Worm (Caenorhabditis elegans) whole organism, L4 larva: ENCODE data around the gene Y67D8C.9.

Experiments
- T20F7.1 ChIP-seq: fragments of 200-800 bp; sonication (Bioruptor generic); optimal IDR thresholded peaks from 2 replicates; lab custom pipeline; 2018; ENCODE audit warnings: mild to moderate bottlenecking, missing genetic modification characterization, missing compliant biosample characterization
- Y75B8A.6 ChIP-seq: fragments of 200-800 bp; sonication (Bioruptor generic); IDR thresholded peaks from 2 replicates; pipeline ENCODE4 v1.3.6; 2022; ENCODE audit warnings: missing genetic modification reagents, missing genetic modification characterization, missing compliant biosample characterization
- lin-15B ChIP-seq: fragments of 150-350 bp; sonication (generic microtip); optimal IDR thresholded peaks from 3 replicates; lab custom pipeline; 2014; ENCODE audit warnings: missing biosample characterization, missing genetic modification characterization
- madf-9 ChIP-seq: fragments of 200-800 bp; sonication (Bioruptor generic); conservative IDR thresholded peaks from 2 replicates; pipeline ENCODE4 v1.3.6; 2022; ENCODE audit warnings: missing genetic modification reagents, missing genetic modification characterization, missing compliant biosample characterization
- mep-1 ChIP-seq: fragments of 150-350 bp; sonication (generic microtip); optimal IDR thresholded peaks from 3 replicates; lab custom pipeline; 2014; ENCODE audit warnings: missing biosample characterization, missing genetic modification characterization
- nhr-10 ChIP-seq: fragments of 150-350 bp; optimal IDR thresholded peaks from 2 replicates; lab custom pipeline; 2014; ENCODE audit warnings: missing biosample characterization, missing genetic modification characterization
- nhr-76 ChIP-seq: fragments of 150-350 bp; optimal IDR thresholded peaks from 2 replicates; lab custom pipeline; 2014; ENCODE audit warnings: missing biosample characterization, missing genetic modification characterization
- nhr-77 ChIP-seq: fragments of 150-350 bp; optimal IDR thresholded peaks from 2 replicates; lab custom pipeline; 2014; ENCODE audit warnings: missing biosample characterization, missing genetic modification characterization
- pha-4 ChIP-seq, 2 experiments: fragments of 150-350 bp in 1 of 2; fragments of 200-800 bp in 1 of 2; sonication (Bioruptor generic) in 1 of 2; IDR thresholded peaks in 1 of 2; optimal IDR thresholded peaks in 1 of 2; 2 replicates each; pipeline versions ENCODE4 v1.3.6 to Lab custom; 2014 to 2022; ENCODE audit warnings: missing genetic modification characterization in 2 of 2, missing genetic modification reagents in 2 of 2, missing biosample characterization in 1 of 2, missing compliant biosample characterization in 1 of 2
- tra-1 ChIP-seq: fragments of 200-800 bp; sonication (Bioruptor generic); IDR thresholded peaks from 2 replicates; pipeline ENCODE4 v1.3.6; 2022; ENCODE audit warnings: missing genetic modification reagents, missing genetic modification characterization, missing compliant biosample characterization
- unc-130 ChIP-seq: sonication (generic microtip); optimal IDR thresholded peaks from 2 replicates; lab custom pipeline; 2016; ENCODE audit warnings: missing genetic modification reagents, missing genetic modification characterization, missing compliant biosample characterization
- unc-62 ChIP-seq, 3 experiments: fragments of 150-350 bp in 1 of 3; sonication (generic microtip); optimal IDR thresholded peaks in 2 of 3; peaks in 1 of 3; 1 replicate in 1 of 3; 2 replicates in 2 of 3; lab custom pipeline; 2014 to 2017; ENCODE audit warnings: missing biosample characterization in 3 of 3, missing genetic modification characterization in 3 of 3, missing genetic modification reagents in 3 of 3, missing genotype in 1 of 3
- zag-1 ChIP-seq: fragments of 150-350 bp; optimal IDR thresholded peaks from 2 replicates; lab custom pipeline; 2014; ENCODE audit warnings: missing biosample characterization, missing genetic modification characterization
- ztf-11 ChIP-seq: fragments of 150-350 bp; optimal IDR thresholded peaks from 2 replicates; lab custom pipeline; 2014; ENCODE audit warnings: missing biosample characterization, missing genetic modification characterization

DNA sequence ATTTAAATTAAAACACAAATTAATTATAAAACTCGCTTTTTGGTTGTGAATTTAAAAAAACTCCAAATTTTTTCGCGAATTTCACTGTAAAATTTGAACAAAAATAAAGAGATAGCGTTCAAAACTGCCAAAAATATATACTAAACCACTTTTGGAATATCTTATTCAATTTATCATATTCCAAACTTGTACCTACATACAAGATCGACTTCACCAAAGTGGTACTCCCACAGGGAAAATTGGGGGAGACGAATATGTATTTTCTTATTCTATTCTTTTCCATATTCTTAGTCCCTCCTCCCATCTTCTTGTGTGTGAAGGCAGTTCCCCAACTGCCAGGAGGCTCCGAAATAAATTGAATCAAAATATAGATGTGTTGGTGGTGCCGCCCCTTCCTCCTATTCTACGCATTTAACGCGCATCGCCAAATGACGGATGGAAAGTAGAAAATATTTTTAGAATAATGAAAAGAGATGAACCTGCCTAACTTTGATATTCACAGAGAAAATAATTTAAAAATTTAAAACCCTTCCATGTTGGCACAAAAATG, 9.3 kb upstream of the Y67D8C.9 start:
- TF ChIP-seq lin-15B: no peak
- TF ChIP-seq pha-4 (GFP tag; IDR thresholded peaks at IDR 0.05; lab: Robert Waterston, UW): no peak
- TF ChIP-seq pha-4 (tag; optimal IDR thresholded peaks at IDR 0.05; lab: Kevin White, UChicago): no peak
- no peak for TF ChIP-seq unc-130 (GFP tag; lab: Kevin White, UChicago)
- TF ChIP-seq nhr-77 (tag; lab: Kevin White, UChicago): no peak
- no peak for TF ChIP-seq zag-1
- no peak for TF ChIP-seq ztf-11 (tag; lab: Kevin White, UChicago)
- TF ChIP-seq tra-1 (GFP tag; lab: Robert Waterston, UW): no peak
- no peak for TF ChIP-seq Y75B8A.6 (GFP tag; lab: Robert Waterston, UW)
- no peak for TF ChIP-seq T20F7.1
- no peak for TF ChIP-seq mep-1 (tag; lab: Kevin White, UChicago)
- TF ChIP-seq unc-62 (GFP tag; optimal IDR thresholded peaks at IDR 0.05 in 1 of 2; lab: Kevin White, UChicago): no peak
- TF ChIP-seq unc-62 (tag; optimal IDR thresholded peaks at IDR 0.05; lab: Kevin White, UChicago): no peak
- TF ChIP-seq madf-9: no peak
- no peak for TF ChIP-seq nhr-76 (tag; lab: Kevin White, UChicago)
- TF ChIP-seq nhr-10 (tag; lab: Kevin White, UChicago): no peak
